Worm (Caenorhabditis elegans): ENCODE measurements around the gene str-33.
A peak's percentile ranks its signal among the peaks of the same experiment; 100 is the strongest.

str-33 gene

ce11 chrV:2771560-2771959 is 43.2 kb downstream of the str-33 start, which contains the start of gene srh-56:
Gene srh-56 (plus strand): TSS chrV:2771860.
- TF ChIP-seq hlh-12 (tag; optimal IDR thresholded peaks at IDR 0.05) (no peak), ama-1 (optimal IDR thresholded peaks at IDR 0.05) (no peak), ama-1 (GFP tag; optimal IDR thresholded peaks at IDR 0.05) (no peak), dox-1 (GFP tag; IDR thresholded peaks at IDR 0.05) (no peak), let-607 (tag; optimal IDR thresholded peaks at IDR 0.05) (no peak), F49E8.2 (tag; optimal IDR thresholded peaks at IDR 0.05; ENCODE audit: insufficient read depth) (no peak), madf-3 (GFP tag; IDR thresholded peaks at IDR 0.05) (no peak), K12H6.12 (tag; optimal IDR thresholded peaks at IDR 0.05) (no peak), rpc-1 (optimal IDR thresholded peaks at IDR 0.05) (no peak), rpc-1 (tag; optimal IDR thresholded peaks at IDR 0.05) (no peak), snpc-4 (GFP tag; optimal IDR thresholded peaks at IDR 0.05) (no peak), snpc-4 (tag; optimal IDR thresholded peaks at IDR 0.05) (no peak), mcd-1 (GFP tag; IDR thresholded peaks at IDR 0.05) (no peak), lin-40 (tag; optimal IDR thresholded peaks at IDR 0.05) (no peak), rcor-1 (GFP tag; IDR thresholded peaks at IDR 0.05) (no peak), ccch-3 (GFP tag; optimal IDR thresholded peaks at IDR 0.05) (no peak), hlh-26 (GFP tag; conservative IDR thresholded peaks at IDR 0.05) (no peak), B0336.3 (GFP tag; IDR thresholded peaks at IDR 0.05) (no peak), gei-17 (GFP tag; optimal IDR thresholded peaks at IDR 0.05) (no peak), snpc-3.4 (tag; optimal IDR thresholded peaks at IDR 0.05) (no peak)

- TF ChIP-seq ets-4 (GFP tag; optimal IDR thresholded peaks at IDR 0.05) (no peak), hrde-1 (tag; optimal IDR thresholded peaks at IDR 0.05; ENCODE audit: borderline replicate concordance) (no peak), dpff-1 (tag; optimal IDR thresholded peaks at IDR 0.05) (no peak), hlh-12 (tag; optimal IDR thresholded peaks at IDR 0.05) (no peak)
Measured at ce11 chrV:2774042-2774441, 45.7 kb downstream of the str-33 start, which contains the start of gene srj-18. Gene srj-18 (plus strand): TSS chrV:2774342.

- TF ChIP-seq egrh-3 (GFP tag; IDR thresholded peaks at IDR 0.05): peak; percentile 91
Measured at ce11 chrV:2777395-2777794, 49.1 kb downstream of the str-33 start.

ce11 chrV:2778458-2778857 is 50.1 kb downstream of the str-33 start:
- peak; percentile 84 for TF ChIP-seq egrh-3 (GFP tag; IDR thresholded peaks at IDR 0.05)
